Fruit fly (Drosophila melanogaster): ENCODE data around the gene RpL10Ab.

Gene RpL10Ab

dm6 chr3L:11871205-11871604 is 48.6 kb downstream of the RpL10Ab start, which contains the start of gene CG5906:
Gene CG5906, minus strand, starts transcription at chr3L:11871305.
- no peak for TF ChIP-seq noc (tag; optimal IDR thresholded peaks at IDR 0.05)
